Worm (Caenorhabditis elegans) whole organism, late embryonic: ENCODE data around the gene F21F8.5.

Source experiments
- T23F11.4 ChIP-seq: fragments of 200-800 bp; sonication (Bioruptor generic); optimal IDR thresholded peaks from 2 replicates; lab custom pipeline; 2018; ENCODE audit warnings: mild to moderate bottlenecking, missing genetic modification characterization, missing compliant biosample characterization
- ama-1 ChIP-seq: fragments of 150-350 bp; optimal IDR thresholded peaks from 2 replicates; lab custom pipeline; 2014
- ceh-19 ChIP-seq: fragments of 200-800 bp; sonication (Bioruptor generic); optimal IDR thresholded peaks from 2 replicates; lab custom pipeline; 2018; ENCODE audit warnings: mild to moderate bottlenecking, missing genetic modification characterization, missing compliant biosample characterization
- pqm-1 ChIP-seq: sonication (generic microtip); optimal IDR thresholded peaks from 2 replicates; lab custom pipeline; 2016; ENCODE audit warnings: missing genetic modification characterization, missing compliant biosample characterization

DNA sequence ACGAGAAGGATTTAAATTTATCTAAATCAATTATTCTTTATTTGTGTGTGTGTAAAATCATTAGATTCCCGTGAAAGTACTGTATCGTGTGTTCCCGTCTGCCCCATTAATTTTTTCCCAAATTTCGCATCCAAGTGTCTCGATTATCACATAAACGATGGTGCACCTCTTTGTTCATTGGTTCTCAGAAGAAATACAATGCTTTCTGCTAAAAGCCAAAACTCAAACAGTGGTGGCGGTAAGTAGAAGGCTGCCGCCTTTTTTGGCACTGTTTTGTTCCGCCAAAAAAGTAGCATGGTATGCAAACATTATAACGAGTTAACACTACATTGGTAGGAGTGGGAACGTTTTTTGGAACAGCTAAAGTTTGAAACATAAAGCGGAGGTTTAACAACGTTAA is 42.7 kb downstream of the F21F8.5 start:
- TF ChIP-seq ama-1 (lab: Kevin White, UChicago) (no peak), T23F11.4 (GFP tag; lab: Kevin White, UChicago) (no peak), ceh-19 (no peak), pqm-1 (tag; lab: Kevin White, UChicago) (no peak)
